Worm (Caenorhabditis elegans): ENCODE data around the gene srh-277.

DNA sequence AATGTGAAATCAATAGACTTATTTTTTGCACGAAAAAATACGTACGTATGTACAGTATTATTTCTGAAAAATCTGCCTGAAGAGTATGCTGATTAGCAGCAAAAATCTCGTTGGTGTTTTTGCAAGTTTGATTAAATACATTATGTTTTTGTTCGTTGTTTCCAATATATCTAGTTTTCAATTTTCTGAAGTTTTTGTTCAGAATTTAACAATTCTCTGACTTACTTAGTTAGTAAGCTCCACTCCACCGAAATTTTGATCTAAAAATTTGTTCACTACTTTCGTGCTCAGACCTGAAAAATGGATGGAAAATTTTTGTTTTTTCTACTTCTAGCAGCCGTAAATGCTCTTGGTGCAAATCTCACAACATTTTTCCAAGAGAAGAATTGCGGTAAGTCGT lies 21.9 kb downstream of the srh-277 start, which contains the start of gene irld-26:
- TF ChIP-seq mdl-1 (tag; optimal IDR thresholded peaks at IDR 0.05) (no peak), nhr-12 (tag; optimal IDR thresholded peaks at IDR 0.05) (no peak), R02D3.7 (tag; optimal IDR thresholded peaks at IDR 0.05) (no peak), skn-1 (tag; optimal IDR thresholded peaks at IDR 0.05) (no peak), zag-1 (tag; optimal IDR thresholded peaks at IDR 0.05) (no peak), ama-1 (optimal IDR thresholded peaks at IDR 0.05) (no peak), nhr-28 (tag; optimal IDR thresholded peaks at IDR 0.05) (no peak), fkh-10 (GFP tag; optimal IDR thresholded peaks at IDR 0.05) (no peak), egl-27 (tag; optimal IDR thresholded peaks at IDR 0.05) (no peak), tbx-2 (tag; optimal IDR thresholded peaks at IDR 0.05) (no peak), ztf-11 (tag; optimal IDR thresholded peaks at IDR 0.05) (no peak), aly-2 (tag; optimal IDR thresholded peaks at IDR 0.05) (no peak)
